Worm (Caenorhabditis elegans) whole organism, early embryonic: ENCODE results near the gene gly-9.
A peak's percentile ranks its signal among the peaks of the same experiment; 100 is the strongest.

Experiments
- B0310.2 ChIP-seq: sonication (generic microtip); optimal IDR thresholded peaks from 2 replicates; lab custom pipeline; 2016; ENCODE audit warnings: mild to moderate bottlenecking, missing genetic modification characterization, missing compliant biosample characterization
- F13C5.2 ChIP-seq: sonication (generic microtip); optimal IDR thresholded peaks from 2 replicates; lab custom pipeline; 2017; ENCODE audit warnings: mild to moderate bottlenecking, missing genetic modification characterization, inconsistent platforms, missing compliant biosample characterization
- aly-1 ChIP-seq: sonication (generic microtip); optimal IDR thresholded peaks from 2 replicates; lab custom pipeline; 2016; ENCODE audit warnings: missing genetic modification characterization, missing compliant biosample characterization
- ama-1 ChIP-seq: fragments of 150-350 bp; optimal IDR thresholded peaks from 2 replicates; lab custom pipeline; 2014
- ceh-13 ChIP-seq: fragments of 200-800 bp; sonication (Bioruptor generic); optimal IDR thresholded peaks from 2 replicates; lab custom pipeline; 2018; ENCODE audit warnings: mild to moderate bottlenecking, missing genetic modification characterization, missing compliant biosample characterization
- ceh-36 ChIP-seq: sonication (generic microtip); optimal IDR thresholded peaks from 2 replicates; lab custom pipeline; 2016; ENCODE audit warnings: missing genetic modification characterization, inconsistent platforms, missing compliant biosample characterization
- ets-7 ChIP-seq: sonication (generic microtip); optimal IDR thresholded peaks from 2 replicates; lab custom pipeline; 2016; ENCODE audit warnings: missing genotype, missing genetic modification characterization, missing compliant biosample characterization
- flt-1 ChIP-seq: fragments of 200-800 bp; sonication (Bioruptor generic); IDR thresholded peaks from 2 replicates; pipeline ENCODE4 v1.3.6; 2022; ENCODE audit warnings: missing genetic modification characterization, missing compliant biosample characterization
- hmbx-1 ChIP-seq: sonication (generic microtip); optimal IDR thresholded peaks from 2 replicates; lab custom pipeline; 2016; ENCODE audit warnings: mild to moderate bottlenecking, missing genetic modification characterization, missing compliant biosample characterization
- hmg-4 ChIP-seq: fragments of 200-800 bp; sonication (Bioruptor generic); optimal IDR thresholded peaks from 2 replicates; lab custom pipeline; 2018; ENCODE audit warnings: mild to moderate bottlenecking, missing genetic modification characterization, missing compliant biosample characterization
- hnd-1 ChIP-seq: sonication (generic microtip); optimal IDR thresholded peaks from 2 replicates; lab custom pipeline; 2016; ENCODE audit warnings: missing genetic modification characterization, missing compliant biosample characterization
- pes-1 ChIP-seq: fragments of 200-800 bp; sonication (Bioruptor generic); IDR thresholded peaks from 2 replicates; pipeline ENCODE4 v1.3.6; 2022; ENCODE audit warnings: missing genetic modification reagents, missing genetic modification characterization, missing compliant biosample characterization
- scrt-1 ChIP-seq: fragments of 200-800 bp; sonication (Bioruptor generic); IDR thresholded peaks from 2 replicates; pipeline ENCODE4 v1.3.6; 2022; ENCODE audit warnings: missing genetic modification characterization, missing compliant biosample characterization
- sea-1 ChIP-seq: fragments of 200-800 bp; sonication (Bioruptor generic); conservative IDR thresholded peaks from 2 replicates; pipeline ENCODE4 v1.3.6; 2022; ENCODE audit warnings: missing genetic modification characterization, missing compliant biosample characterization
- tbx-11 ChIP-seq: fragments of 200-800 bp; sonication (Bioruptor generic); IDR thresholded peaks from 2 replicates; pipeline ENCODE4 v1.3.6; 2022; ENCODE audit warnings: missing genetic modification characterization, missing compliant biosample characterization
- tbx-37 ChIP-seq: fragments of 200-800 bp; sonication (Bioruptor generic); conservative IDR thresholded peaks from 2 replicates; pipeline ENCODE4 v1.3.6; 2022; ENCODE audit warnings: missing genetic modification reagents, missing genetic modification characterization, missing compliant biosample characterization
- tra-4 ChIP-seq: sonication (generic microtip); optimal IDR thresholded peaks from 2 replicates; lab custom pipeline; 2017; ENCODE audit warnings: missing genetic modification characterization, missing compliant biosample characterization

The gly-9 gene

ce11 chrIII:11317164-11317620, 26.8 kb upstream of the gly-9 start, which contains the start of gene mcm-10:
Gene mcm-10 (plus strand): TSS chrIII:11317570.
- TF ChIP-seq sea-1 (GFP tag; lab: Robert Waterston, UW) (no peak), B0310.2 (tag; lab: Kevin White, UChicago) (peak; percentile 37), scrt-1 (GFP tag; lab: Robert Waterston, UW) (no peak), tbx-37 (GFP tag; lab: Robert Waterston, UW) (peak; percentile 50; the same call in 1 of the 2 replicates), aly-1 (no peak), hmbx-1 (tag; lab: Kevin White, UChicago) (no peak), ceh-36 (tag; lab: Kevin White, UChicago) (no peak), ama-1 (lab: Kevin White, UChicago) (no peak), hmg-4 (GFP tag; lab: Kevin White, UChicago) (no peak), hnd-1 (peak; percentile 15), tra-4 (tag; lab: Kevin White, UChicago) (peak; percentile 35), ceh-13 (GFP tag; lab: Kevin White, UChicago) (peak; percentile 37), ets-7 (tag; lab: Kevin White, UChicago) (peak; percentile 64), flt-1 (GFP tag; lab: Robert Waterston, UW) (peak; percentile 36; the same call in 1 of the 2 replicates), pes-1 (GFP tag; lab: Robert Waterston, UW) (peak; percentile 59), tbx-11 (no peak), F13C5.2 (peak; percentile 85)

- TF ChIP-seq tra-4 (tag; lab: Kevin White, UChicago), result no peak
- TF ChIP-seq scrt-1 (GFP tag; lab: Robert Waterston, UW), result no peak
- TF ChIP-seq sea-1 (GFP tag; lab: Robert Waterston, UW), result no peak
- TF ChIP-seq ceh-13 (GFP tag; lab: Kevin White, UChicago), result no peak
- TF ChIP-seq hmg-4 (GFP tag; lab: Kevin White, UChicago), result no peak
- no peak for TF ChIP-seq tbx-11
- TF ChIP-seq aly-1, result no peak
- no peak for TF ChIP-seq F13C5.2
- TF ChIP-seq pes-1 (GFP tag; lab: Robert Waterston, UW), result no peak
- no peak for TF ChIP-seq flt-1 (GFP tag; lab: Robert Waterston, UW)
- no peak for TF ChIP-seq hmbx-1 (tag; lab: Kevin White, UChicago)
Measured at ce11 chrIII:11311466-11311865, 21.1 kb upstream of the gly-9 start, which contains the start of gene rab-35. Gene rab-35 (minus strand): TSS chrIII:11311566.

- TF ChIP-seq flt-1 (GFP tag; lab: Robert Waterston, UW), result no peak
- no peak for TF ChIP-seq sea-1 (GFP tag; lab: Robert Waterston, UW)
- no peak for TF ChIP-seq ets-7 (tag; lab: Kevin White, UChicago)
- no peak for TF ChIP-seq tra-4 (tag; lab: Kevin White, UChicago)
- no peak for TF ChIP-seq tbx-11
- TF ChIP-seq ama-1 (lab: Kevin White, UChicago), result no peak
- TF ChIP-seq ceh-13 (GFP tag; lab: Kevin White, UChicago), result no peak
- no peak for TF ChIP-seq scrt-1 (GFP tag; lab: Robert Waterston, UW)
- TF ChIP-seq tbx-37 (GFP tag; lab: Robert Waterston, UW), result no peak
- no peak for TF ChIP-seq hmbx-1 (tag; lab: Kevin White, UChicago)
- no peak for TF ChIP-seq ceh-36 (tag; lab: Kevin White, UChicago)
- no peak for TF ChIP-seq aly-1
- no peak for TF ChIP-seq F13C5.2
- TF ChIP-seq pes-1 (GFP tag; lab: Robert Waterston, UW), result no peak
- TF ChIP-seq B0310.2 (tag; lab: Kevin White, UChicago), result no peak
Measured at ce11 chrIII:11289876-11290275, 504 bp downstream of the gly-9 start.

ce11 chrIII:11288295-11288694, 2.1 kb downstream of the gly-9 start:
- TF ChIP-seq F13C5.2 (no peak), hnd-1 (no peak), sea-1 (GFP tag; lab: Robert Waterston, UW) (no peak), tbx-37 (GFP tag; lab: Robert Waterston, UW) (no peak), pes-1 (GFP tag; lab: Robert Waterston, UW) (no peak), ceh-36 (tag; lab: Kevin White, UChicago) (no peak), tbx-11 (no peak), flt-1 (GFP tag; lab: Robert Waterston, UW) (no peak), scrt-1 (GFP tag; lab: Robert Waterston, UW) (no peak), hmg-4 (GFP tag; lab: Kevin White, UChicago) (no peak), tra-4 (tag; lab: Kevin White, UChicago) (no peak), ceh-13 (GFP tag; lab: Kevin White, UChicago) (no peak), aly-1 (no peak), hmbx-1 (tag; lab: Kevin White, UChicago) (no peak), B0310.2 (tag; lab: Kevin White, UChicago) (no peak), ets-7 (tag; lab: Kevin White, UChicago) (no peak)

ce11 chrIII:11287340-11287739, 3.0 kb downstream of the gly-9 start:
- TF ChIP-seq ceh-13 (GFP tag; lab: Kevin White, UChicago), result no peak
- no peak for TF ChIP-seq hnd-1
- TF ChIP-seq ceh-36 (tag; lab: Kevin White, UChicago), result no peak
- no peak for TF ChIP-seq sea-1 (GFP tag; lab: Robert Waterston, UW)
- TF ChIP-seq scrt-1 (GFP tag; lab: Robert Waterston, UW), result no peak
- TF ChIP-seq ets-7 (tag; lab: Kevin White, UChicago), result no peak
- TF ChIP-seq tbx-11, result no peak
- no peak for TF ChIP-seq F13C5.2
- TF ChIP-seq hmg-4 (GFP tag; lab: Kevin White, UChicago), result no peak

ce11 chrIII:11286069-11286468, 4.3 kb downstream of the gly-9 start:
- peak; percentile 63 for TF ChIP-seq pes-1 (GFP tag; lab: Robert Waterston, UW)
- no peak for TF ChIP-seq hmbx-1 (tag; lab: Kevin White, UChicago)
- no peak for TF ChIP-seq ceh-13 (GFP tag; lab: Kevin White, UChicago)
- TF ChIP-seq flt-1 (GFP tag; lab: Robert Waterston, UW), result no peak
- TF ChIP-seq ets-7 (tag; lab: Kevin White, UChicago), result no peak
- TF ChIP-seq ama-1 (lab: Kevin White, UChicago), result no peak
- TF ChIP-seq ceh-36 (tag; lab: Kevin White, UChicago), result no peak
- TF ChIP-seq hnd-1, result no peak
- TF ChIP-seq hmg-4 (GFP tag; lab: Kevin White, UChicago), result no peak
- TF ChIP-seq tra-4 (tag; lab: Kevin White, UChicago), result no peak
- TF ChIP-seq F13C5.2, result no peak
- no peak for TF ChIP-seq B0310.2 (tag; lab: Kevin White, UChicago)
- peak; percentile 64 for TF ChIP-seq tbx-37 (GFP tag; lab: Robert Waterston, UW)
- TF ChIP-seq sea-1 (GFP tag; lab: Robert Waterston, UW), result no peak
- TF ChIP-seq scrt-1 (GFP tag; lab: Robert Waterston, UW), result no peak
- no peak for TF ChIP-seq tbx-11
